Fruit fly (Drosophila melanogaster) whole organism, prepupa: ENCODE measurements around the gene CG32298.

Experiments used
- Blimp-1 ChIP-seq: fragments of 200-800 bp; sonication (Bioruptor generic); optimal IDR thresholded peaks from 3 replicates; lab custom pipeline; 2017; ENCODE audit warnings: missing biosample characterization, missing genetic modification characterization, mild to moderate bottlenecking, moderate library complexity, missing genetic modification reagents
- CG6163 ChIP-seq: fragments of 200-800 bp; sonication (Bioruptor generic); IDR thresholded peaks from 3 replicates; pipeline ENCODE4 v1.3.6; 2022; ENCODE audit warnings: missing biosample characterization, missing genetic modification characterization
- Hr39 ChIP-seq: fragments of 200-800 bp; sonication (Bioruptor generic); optimal IDR thresholded peaks from 2 replicates; lab custom pipeline; 2016; ENCODE audit warnings: missing biosample characterization, missing genetic modification characterization
- achi ChIP-seq: fragments of 200-800 bp; sonication (Bioruptor generic); optimal IDR thresholded peaks from 3 replicates; lab custom pipeline; 2016; ENCODE audit warnings: missing biosample characterization, missing genetic modification characterization
- esn ChIP-seq: fragments of 200-800 bp; sonication (Bioruptor generic); optimal IDR thresholded peaks from 2 replicates; lab custom pipeline; 2016; ENCODE audit warnings: missing biosample characterization, mild to moderate bottlenecking, missing genetic modification characterization, moderate library complexity

- TF ChIP-seq Blimp-1 (GFP tag; lab: Kevin White, UChicago) (no peak), Hr39 (GFP tag; lab: Kevin White, UChicago) (no peak), CG6163 (no peak), esn (no peak), achi (GFP tag; lab: Kevin White, UChicago) (no peak)
These were observed 11.4 kb upstream of the CG32298 start for dm6 chr3L:2402206-2402605.
